Fruit fly (Drosophila melanogaster): ENCODE results near the gene G6P.

dm6 chr2L:2844413-2844812 is 28.9 kb upstream of the G6P start, which contains the start of gene CG18558:
- TF ChIP-seq Abd-B (GFP tag; optimal IDR thresholded peaks at IDR 0.05) (no peak), Mio (GFP tag; optimal IDR thresholded peaks at IDR 0.05) (no peak), Myc (optimal IDR thresholded peaks at IDR 0.05) (no peak), psq (GFP tag; optimal IDR thresholded peaks at IDR 0.05) (no peak), OdsH (GFP tag; optimal IDR thresholded peaks at IDR 0.05) (no peak), Hr78 (GFP tag; optimal IDR thresholded peaks at IDR 0.05) (no peak), pan (optimal IDR thresholded peaks at IDR 0.05) (no peak), HLH106 (tag; optimal IDR thresholded peaks at IDR 0.05) (no peak), foxo (GFP tag; optimal IDR thresholded peaks at IDR 0.05) (no peak), tai (GFP tag; optimal IDR thresholded peaks at IDR 0.05) (no peak), br (GFP tag; optimal IDR thresholded peaks at IDR 0.05) (no peak), Vsx2 (GFP tag; optimal IDR thresholded peaks at IDR 0.05; ENCODE audit: partially characterized antibody) (no peak)
